Worm (Caenorhabditis elegans) whole organism, L4 larva: Measurements from ENCODE around the gene gop-1.

ENCODE experiments used
- D1046.2 ChIP-seq: fragments of 200-800 bp; sonication (Bioruptor generic); IDR thresholded peaks from 2 replicates; pipeline ENCODE4 v1.3.6; 2022; ENCODE audit warnings: missing genetic modification characterization, missing compliant biosample characterization
- F26F4.8 ChIP-seq: fragments of 200-800 bp; sonication (Bioruptor generic); conservative IDR thresholded peaks from 2 replicates; pipeline ENCODE4 v1.3.6; 2022; ENCODE audit warnings: missing genetic modification characterization, missing compliant biosample characterization
- Y48G9A.11 ChIP-seq: fragments of 200-800 bp; sonication (Bioruptor generic); IDR thresholded peaks from 2 replicates; pipeline ENCODE4 v1.3.6; 2022; ENCODE audit warnings: missing genetic modification reagents, missing genetic modification characterization, missing compliant biosample characterization
- Y75B8A.6 ChIP-seq: fragments of 200-800 bp; sonication (Bioruptor generic); IDR thresholded peaks from 2 replicates; pipeline ENCODE4 v1.3.6; 2022; ENCODE audit warnings: missing genetic modification reagents, missing genetic modification characterization, missing compliant biosample characterization
- ZK546.5 ChIP-seq, 2 experiments: sonication (generic microtip); optimal IDR thresholded peaks; 2 replicates each; lab custom pipeline; 2017; ENCODE audit warnings: missing biosample characterization in 2 of 2, missing genetic modification characterization in 2 of 2
- aha-1 ChIP-seq: fragments of 150-350 bp; peaks from one replicate; lab custom pipeline; 2014; ENCODE audit warnings: missing biosample characterization, missing genetic modification characterization
- aly-2 ChIP-seq: sonication (generic microtip); optimal IDR thresholded peaks from 2 replicates; lab custom pipeline; 2018; ENCODE audit warnings: missing biosample characterization, missing genetic modification characterization
- ama-1 ChIP-seq: fragments of 150-350 bp; optimal IDR thresholded peaks from 2 replicates; lab custom pipeline; 2014; ENCODE audit warnings: inconsistent platforms, mixed read lengths
- arid-1 ChIP-seq: fragments of 200-800 bp; sonication (Bioruptor generic); conservative IDR thresholded peaks from 2 replicates; pipeline ENCODE4 v1.3.6; 2022; ENCODE audit warnings: missing genetic modification reagents, missing genetic modification characterization, missing compliant biosample characterization
- attf-4 ChIP-seq: sonication (generic microtip); optimal IDR thresholded peaks from 3 replicates; lab custom pipeline; 2017; ENCODE audit warnings: missing biosample characterization, missing genetic modification characterization
- ceh-82 ChIP-seq: sonication (generic microtip); optimal IDR thresholded peaks from 2 replicates; lab custom pipeline; 2017; ENCODE audit warnings: missing biosample characterization, missing genetic modification characterization
- ces-1 ChIP-seq: fragments of 150-350 bp; sonication (generic microtip); optimal IDR thresholded peaks from 4 replicates; lab custom pipeline; 2014; ENCODE audit warnings: missing biosample characterization, missing genetic modification reagents, missing genetic modification characterization
- daf-8 ChIP-seq: fragments of 200-800 bp; sonication (Bioruptor generic); IDR thresholded peaks from 2 replicates; pipeline ENCODE4 v1.3.6; 2022; ENCODE audit warnings: missing genetic modification characterization, missing compliant biosample characterization
- dmd-6 ChIP-seq: fragments of 200-800 bp; sonication (Bioruptor generic); IDR thresholded peaks from 2 replicates; pipeline ENCODE4 v1.3.6; 2022; ENCODE audit warnings: missing genetic modification reagents, missing genetic modification characterization, missing compliant biosample characterization
- dmd-9 ChIP-seq: fragments of 200-800 bp; sonication (Bioruptor generic); IDR thresholded peaks from 2 replicates; pipeline ENCODE4 v1.3.6; 2022; ENCODE audit warnings: missing genetic modification reagents, missing genetic modification characterization, missing compliant biosample characterization
- duxl-1 ChIP-seq: sonication (generic microtip); optimal IDR thresholded peaks from 2 replicates; lab custom pipeline; 2016; ENCODE audit warnings: mild to moderate bottlenecking, missing genetic modification characterization, moderate library complexity, missing compliant biosample characterization; ENCODE audit not compliant: poor library complexity
- fkh-10 ChIP-seq: fragments of 150-350 bp; optimal IDR thresholded peaks from 2 replicates; lab custom pipeline; 2014; ENCODE audit warnings: missing biosample characterization, missing genetic modification reagents, missing genetic modification characterization
- hlh-30 ChIP-seq: sonication (generic microtip); optimal IDR thresholded peaks from 2 replicates; lab custom pipeline; 2017; ENCODE audit warnings: antibody characterized with exemption, mild to moderate bottlenecking, missing genetic modification characterization, missing compliant biosample characterization; ENCODE audit not compliant: insufficient read depth
- hmg-1.1 ChIP-seq: fragments of 200-800 bp; sonication (Bioruptor generic); IDR thresholded peaks from 2 replicates; pipeline ENCODE4 v1.3.6; 2022; ENCODE audit warnings: missing genetic modification reagents, missing genetic modification characterization, missing compliant biosample characterization
- lin-1 ChIP-seq: fragments of 200-800 bp; sonication (Bioruptor generic); IDR thresholded peaks from 2 replicates; pipeline ENCODE4 v1.3.6; 2022; ENCODE audit warnings: missing genetic modification reagents, missing genetic modification characterization, missing compliant biosample characterization
- lin-13 ChIP-seq: fragments of 150-350 bp; optimal IDR thresholded peaks from 2 replicates; lab custom pipeline; 2014; ENCODE audit warnings: missing biosample characterization, missing genetic modification reagents, missing genetic modification characterization
- lin-15B ChIP-seq: fragments of 150-350 bp; sonication (generic microtip); optimal IDR thresholded peaks from 3 replicates; lab custom pipeline; 2014; ENCODE audit warnings: missing biosample characterization, missing genetic modification characterization
- lin-29 ChIP-seq: fragments of 200-800 bp; sonication (Bioruptor generic); IDR thresholded peaks from 2 replicates; pipeline ENCODE4 v1.3.6; 2022; ENCODE audit warnings: missing genetic modification reagents, missing genetic modification characterization, missing compliant biosample characterization
- lin-38 ChIP-seq: fragments of 200-800 bp; sonication (Bioruptor generic); IDR thresholded peaks from 2 replicates; pipeline ENCODE4 v1.3.6; 2022; ENCODE audit warnings: missing genetic modification reagents, missing genetic modification characterization, missing compliant biosample characterization
- lir-3 ChIP-seq: sonication (generic microtip); optimal IDR thresholded peaks from 2 replicates; lab custom pipeline; 2016; ENCODE audit warnings: mild to moderate bottlenecking, missing genetic modification characterization, missing compliant biosample characterization
- madf-5 ChIP-seq, 2 experiments: fragments of 200-800 bp; sonication (Bioruptor generic); IDR thresholded peaks; 2 replicates each; pipeline ENCODE4 v1.3.6; 2022; ENCODE audit warnings: missing compliant biosample characterization in 2 of 2, missing genetic modification characterization in 2 of 2
- madf-9 ChIP-seq: fragments of 200-800 bp; sonication (Bioruptor generic); conservative IDR thresholded peaks from 2 replicates; pipeline ENCODE4 v1.3.6; 2022; ENCODE audit warnings: missing genetic modification reagents, missing genetic modification characterization, missing compliant biosample characterization
- mep-1 ChIP-seq: fragments of 150-350 bp; sonication (generic microtip); optimal IDR thresholded peaks from 3 replicates; lab custom pipeline; 2014; ENCODE audit warnings: missing biosample characterization, missing genetic modification characterization
- mes-2 ChIP-seq: sonication (generic microtip); optimal IDR thresholded peaks from 2 replicates; lab custom pipeline; 2016; ENCODE audit warnings: missing genotype, mild to moderate bottlenecking, missing genetic modification characterization, missing compliant biosample characterization; ENCODE audit not compliant: poor library complexity, severe bottlenecking
- mxl-2 ChIP-seq: fragments of 200-800 bp; sonication (Bioruptor generic); conservative IDR thresholded peaks from 2 replicates; pipeline ENCODE4 v1.3.6; 2022; ENCODE audit warnings: missing genetic modification reagents, missing genetic modification characterization, missing compliant biosample characterization
- mxl-3 ChIP-seq: fragments of 200-800 bp; sonication (Bioruptor generic); optimal IDR thresholded peaks from 2 replicates; lab custom pipeline; 2018; ENCODE audit warnings: mild to moderate bottlenecking, missing genetic modification characterization, missing compliant biosample characterization
- nhr-10 ChIP-seq: fragments of 150-350 bp; optimal IDR thresholded peaks from 2 replicates; lab custom pipeline; 2014; ENCODE audit warnings: missing biosample characterization, missing genetic modification characterization
- nhr-25 ChIP-seq: sonication (generic microtip); optimal IDR thresholded peaks from 2 replicates; lab custom pipeline; 2017; ENCODE audit warnings: missing genetic modification characterization, mild to moderate bottlenecking, missing compliant biosample characterization, antibody characterized with exemption, moderate library complexity, borderline replicate concordance; ENCODE audit not compliant: insufficient read depth
- nhr-42 ChIP-seq: fragments of 200-800 bp; sonication (Bioruptor generic); IDR thresholded peaks from 2 replicates; pipeline ENCODE4 v1.3.6; 2022; ENCODE audit warnings: missing genetic modification characterization, missing compliant biosample characterization
- nhr-48 ChIP-seq: sonication (generic microtip); optimal IDR thresholded peaks from 2 replicates; lab custom pipeline; 2016; ENCODE audit warnings: mild to moderate bottlenecking, missing genetic modification characterization, missing compliant biosample characterization
- nhr-6 ChIP-seq: fragments of 150-350 bp; optimal IDR thresholded peaks from 2 replicates; lab custom pipeline; 2014; ENCODE audit warnings: missing biosample characterization, missing genetic modification characterization
- pha-4 ChIP-seq, 2 experiments: fragments of 150-350 bp in 1 of 2; fragments of 200-800 bp in 1 of 2; sonication (Bioruptor generic) in 1 of 2; IDR thresholded peaks in 1 of 2; optimal IDR thresholded peaks in 1 of 2; 2 replicates each; pipeline versions ENCODE4 v1.3.6 to Lab custom; 2014 to 2022; ENCODE audit warnings: missing genetic modification characterization in 2 of 2, missing genetic modification reagents in 2 of 2, missing biosample characterization in 1 of 2, missing compliant biosample characterization in 1 of 2
- pqm-1 ChIP-seq: sonication (generic microtip); optimal IDR thresholded peaks from 2 replicates; lab custom pipeline; 2017; ENCODE audit warnings: missing biosample characterization, missing genetic modification characterization
- rbr-2 ChIP-seq: sonication (generic microtip); optimal IDR thresholded peaks from 2 replicates; lab custom pipeline; 2016; ENCODE audit warnings: missing genotype, missing genetic modification characterization, missing compliant biosample characterization
- saeg-2 ChIP-seq: fragments of 200-800 bp; sonication (Bioruptor generic); IDR thresholded peaks from 2 replicates; pipeline ENCODE4 v1.3.6; 2022; ENCODE audit warnings: missing genetic modification reagents, missing genetic modification characterization, missing compliant biosample characterization
- set-16 ChIP-seq: fragments of 200-800 bp; sonication (Bioruptor generic); IDR thresholded peaks from 2 replicates; pipeline ENCODE4 v1.3.6; 2022; ENCODE audit warnings: missing genetic modification reagents, missing genetic modification characterization, missing compliant biosample characterization
- skn-1 ChIP-seq: fragments of 150-350 bp; optimal IDR thresholded peaks from 2 replicates; lab custom pipeline; 2014; ENCODE audit warnings: missing biosample characterization, missing genetic modification characterization
- snpc-4 ChIP-seq: fragments of 150-350 bp; optimal IDR thresholded peaks from 2 replicates; lab custom pipeline; 2014; ENCODE audit warnings: missing biosample characterization, missing genetic modification characterization
- spr-1 ChIP-seq: sonication (generic microtip); optimal IDR thresholded peaks from 2 replicates; lab custom pipeline; 2016; ENCODE audit warnings: mild to moderate bottlenecking, missing genetic modification characterization, missing compliant biosample characterization
- spr-3 ChIP-seq: fragments of 200-800 bp; sonication (Bioruptor generic); optimal IDR thresholded peaks from 2 replicates; lab custom pipeline; 2018; ENCODE audit warnings: mild to moderate bottlenecking, missing genetic modification characterization, missing compliant biosample characterization
- tag-97 ChIP-seq: fragments of 200-800 bp; sonication (Bioruptor generic); IDR thresholded peaks from 2 replicates; pipeline ENCODE4 v1.3.6; 2022; ENCODE audit warnings: missing genetic modification characterization, missing compliant biosample characterization
- unc-62 ChIP-seq, 3 experiments: fragments of 150-350 bp in 1 of 3; sonication (generic microtip); optimal IDR thresholded peaks in 2 of 3; peaks in 1 of 3; 1 replicate in 1 of 3; 2 replicates in 2 of 3; lab custom pipeline; 2014 to 2017; ENCODE audit warnings: missing biosample characterization in 3 of 3, missing genetic modification characterization in 3 of 3, missing genetic modification reagents in 3 of 3, missing genotype in 1 of 3
- zfp-3 ChIP-seq: fragments of 200-800 bp; sonication (Bioruptor generic); conservative IDR thresholded peaks from 2 replicates; pipeline ENCODE4 v1.3.6; 2022; ENCODE audit warnings: missing genetic modification reagents, missing genetic modification characterization, missing compliant biosample characterization
- zip-2 ChIP-seq: fragments of 150-350 bp; optimal IDR thresholded peaks from 2 replicates; lab custom pipeline; 2014; ENCODE audit warnings: missing biosample characterization, missing genetic modification characterization
- ztf-11 ChIP-seq: fragments of 150-350 bp; optimal IDR thresholded peaks from 2 replicates; lab custom pipeline; 2014; ENCODE audit warnings: missing biosample characterization, missing genetic modification characterization

gop-1 gene

DNA sequence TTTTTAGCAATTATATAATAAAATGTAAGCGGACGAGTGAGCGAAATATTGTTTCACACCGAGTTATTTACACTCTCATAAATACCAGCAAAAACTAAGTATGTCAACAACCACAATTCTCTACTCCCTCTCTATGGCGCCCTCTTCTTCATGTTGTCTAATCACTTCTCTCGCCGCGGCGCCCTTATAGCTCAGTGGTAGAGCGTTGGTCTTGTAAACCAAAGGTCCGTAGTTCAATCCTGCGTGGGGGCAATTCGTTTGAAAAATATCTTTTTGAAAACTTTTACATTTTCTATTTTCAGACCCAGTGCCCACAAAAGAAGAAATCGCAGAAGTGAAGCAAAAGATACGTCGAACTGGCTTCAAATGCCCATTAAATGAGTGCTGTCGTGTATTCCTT lies 51.5 kb downstream of the gop-1 start (continued):
- TF ChIP-seq hlh-30 (peak; percentile 49), mxl-3 (GFP tag; lab: Kevin White, UChicago) (peak; percentile 75), spr-3 (GFP tag; lab: Kevin White, UChicago) (peak; percentile 82), aha-1 (peak; percentile 37), lin-15B (tag; lab: Kevin White, UChicago) (no peak), zfp-3 (GFP tag; lab: Robert Waterston, UW) (0 out of 2 replicates have a peak, but pooled peaks have one; percentile 40), lin-38 (GFP tag; lab: Robert Waterston, UW) (peak; percentile 86), unc-62 (GFP tag; optimal IDR thresholded peaks at IDR 0.05 in 1 of 2; lab: Kevin White, UChicago) (no peak), unc-62 (tag; optimal IDR thresholded peaks at IDR 0.05; lab: Kevin White, UChicago) (no peak), ztf-11 (tag; lab: Kevin White, UChicago) (no peak), tag-97 (no peak), nhr-6 (tag; lab: Kevin White, UChicago) (no peak), F26F4.8 (GFP tag; lab: Robert Waterston, UW) (peak; percentile 98), dmd-9 (GFP tag; lab: Robert Waterston, UW) (peak; percentile 77), Y75B8A.6 (GFP tag; lab: Robert Waterston, UW) (peak; percentile 83; the same call in 1 of the 2 replicates), snpc-4 (tag; lab: Kevin White, UChicago) (no peak), aly-2 (no peak), nhr-42 (peak; percentile 75), duxl-1 (tag; lab: Kevin White, UChicago) (peak; percentile 83), ZK546.5 (tag; optimal IDR thresholded peaks at IDR 0.05; lab: Kevin White, UChicago) (no peak), rbr-2 (tag; lab: Kevin White, UChicago) (peak; percentile 69), D1046.2 (GFP tag; lab: Robert Waterston, UW) (peak; percentile 91), set-16 (GFP tag; lab: Robert Waterston, UW) (no peak), nhr-48 (tag; lab: Kevin White, UChicago) (no peak), nhr-25 (no peak), zip-2 (tag; lab: Kevin White, UChicago) (no peak), attf-4 (tag; lab: Kevin White, UChicago) (no peak), madf-9 (GFP tag; lab: Robert Waterston, UW) (peak; percentile 89), arid-1 (GFP tag; lab: Robert Waterston, UW) (peak; percentile 95), ces-1 (GFP tag; lab: Kevin White, UChicago) (no peak), Y48G9A.11 (GFP tag; lab: Robert Waterston, UW) (peak; percentile 90), lir-3 (tag; lab: Kevin White, UChicago) (peak; percentile 81), daf-8 (GFP tag; lab: Robert Waterston, UW) (0 out of 2 replicates have a peak, but pooled peaks have one; percentile 65), skn-1 (tag; lab: Kevin White, UChicago) (no peak), lin-1 (GFP tag; lab: Robert Waterston, UW) (peak; percentile 84), lin-29 (GFP tag; lab: Robert Waterston, UW) (0 out of 2 replicates have a peak, but pooled peaks have one; percentile 46), lin-13 (GFP tag; lab: Kevin White, UChicago) (peak; percentile 54), ceh-82 (tag; lab: Kevin White, UChicago) (no peak), pqm-1 (tag; lab: Kevin White, UChicago) (no peak), mes-2 (tag; lab: Kevin White, UChicago) (peak; percentile 81), madf-5 (GFP tag; IDR thresholded peaks at IDR 0.05; lab: Robert Waterston, UW) (peak; percentile 88 to 97), dmd-6 (peak; percentile 66), saeg-2 (GFP tag; lab: Robert Waterston, UW) (0 out of 2 replicates have a peak, but pooled peaks have one; percentile 72), fkh-10 (GFP tag; lab: Kevin White, UChicago) (peak; percentile 5), pha-4 (GFP tag; IDR thresholded peaks at IDR 0.05; lab: Robert Waterston, UW) (peak; percentile 94), pha-4 (tag; optimal IDR thresholded peaks at IDR 0.05; lab: Kevin White, UChicago) (peak; percentile 38), mep-1 (tag; lab: Kevin White, UChicago) (peak; percentile 61), nhr-10 (tag; lab: Kevin White, UChicago) (no peak), ama-1 (lab: Kevin White, UChicago) (no peak), mxl-2 (GFP tag; lab: Robert Waterston, UW) (peak; percentile 86), hmg-1.1 (peak; percentile 92), spr-1 (tag; lab: Kevin White, UChicago) (peak; percentile 69)
